Fruit fly (Drosophila melanogaster) whole organism, embryonic: ENCODE data around the gene CG5265.

Experiments
- Atf-2 ChIP-seq: fragments of 200-800 bp; sonication (Bioruptor generic); optimal IDR thresholded peaks from 2 replicates; lab custom pipeline; 2016; ENCODE audit warnings: missing biosample characterization, missing genetic modification characterization
- B-H2 ChIP-seq: fragments of 200-800 bp; sonication (Bioruptor generic); optimal IDR thresholded peaks from 2 replicates; lab custom pipeline; 2018; ENCODE audit warnings: missing biosample characterization, mild to moderate bottlenecking, missing genetic modification characterization
- BEAF-32 ChIP-seq: fragments of 200-800 bp; sonication (Bioruptor generic); optimal IDR thresholded peaks from 3 replicates; lab custom pipeline; 2017; ENCODE audit warnings: missing biosample characterization, missing genetic modification characterization, mild to moderate bottlenecking, moderate library complexity, missing genetic modification reagents
- CG10462 ChIP-seq: fragments of 200-800 bp; sonication (Bioruptor generic); optimal IDR thresholded peaks from 2 replicates; lab custom pipeline; 2016; ENCODE audit warnings: missing biosample characterization, missing genetic modification characterization
- CG10654 ChIP-seq: fragments of 200-800 bp; sonication (Bioruptor generic); optimal IDR thresholded peaks from 2 replicates; lab custom pipeline; 2016; ENCODE audit warnings: missing biosample characterization, missing genetic modification characterization
- CG11398 ChIP-seq: fragments of 200-800 bp; sonication (Bioruptor generic); optimal IDR thresholded peaks from 2 replicates; lab custom pipeline; 2016; ENCODE audit warnings: missing biosample characterization, missing genetic modification characterization
- CG12104 ChIP-seq: fragments of 200-800 bp; sonication (Bioruptor generic); optimal IDR thresholded peaks from 3 replicates; lab custom pipeline; 2016; ENCODE audit warnings: missing biosample characterization, missing genetic modification characterization
- CG12659 ChIP-seq: fragments of 200-800 bp; sonication (Bioruptor generic); optimal IDR thresholded peaks from 3 replicates; lab custom pipeline; 2017; ENCODE audit warnings: mild to moderate bottlenecking, missing biosample characterization, missing genetic modification reagents, missing genetic modification characterization
- CG14050 ChIP-seq: fragments of 200-800 bp; sonication (Bioruptor generic); IDR thresholded peaks from 3 replicates; pipeline ENCODE4 v1.3.6; 2022; ENCODE audit warnings: missing biosample characterization, missing genetic modification characterization
- CG14860 ChIP-seq: fragments of 200-800 bp; sonication (Bioruptor generic); IDR thresholded peaks from 3 replicates; pipeline ENCODE4 v1.3.6; 2022; ENCODE audit warnings: missing biosample characterization, missing genetic modification characterization; ENCODE audit not compliant: partially characterized antibody
- CG15011 ChIP-seq: fragments of 200-800 bp; sonication (Bioruptor generic); optimal IDR thresholded peaks from 3 replicates; lab custom pipeline; 2018; ENCODE audit warnings: missing biosample characterization, mild to moderate bottlenecking, missing genetic modification characterization
- CG18599 ChIP-seq: fragments of 200-800 bp; sonication (Bioruptor generic); optimal IDR thresholded peaks from 3 replicates; lab custom pipeline; 2017; ENCODE audit warnings: missing biosample characterization, missing genetic modification characterization, mild to moderate bottlenecking, moderate library complexity, missing genetic modification reagents
- CG2199 ChIP-seq: fragments of 200-800 bp; sonication (Bioruptor generic); IDR thresholded peaks from 3 replicates; pipeline ENCODE4 v1.3.6; 2022; ENCODE audit warnings: missing biosample characterization, missing genetic modification characterization
- CG31365 ChIP-seq: fragments of 200-800 bp; sonication (Bioruptor generic); optimal IDR thresholded peaks from 2 replicates; lab custom pipeline; 2018; ENCODE audit warnings: missing biosample characterization, mild to moderate bottlenecking, missing genetic modification characterization
- CG31441 ChIP-seq: fragments of 200-800 bp; sonication (Bioruptor generic); IDR thresholded peaks from 2 replicates; pipeline ENCODE4 v1.3.6; 2022; ENCODE audit warnings: missing biosample characterization, missing genetic modification characterization
- CG33557 ChIP-seq: fragments of 200-800 bp; sonication (Bioruptor generic); optimal IDR thresholded peaks from 2 replicates; lab custom pipeline; 2019; ENCODE audit warnings: missing biosample characterization, mild to moderate bottlenecking, missing genetic modification characterization, moderate library complexity
- CG3407 ChIP-seq: fragments of 200-800 bp; sonication (Bioruptor generic); optimal IDR thresholded peaks from 2 replicates; lab custom pipeline; 2018; ENCODE audit warnings: missing biosample characterization, mild to moderate bottlenecking, missing genetic modification characterization
- CG4328 ChIP-seq: fragments of 200-800 bp; sonication (Bioruptor generic); optimal IDR thresholded peaks from 3 replicates; lab custom pipeline; 2017; ENCODE audit warnings: missing biosample characterization, missing genetic modification reagents, missing genetic modification characterization
- CG4424 ChIP-seq: fragments of 200-800 bp; sonication (Bioruptor generic); optimal IDR thresholded peaks from 3 replicates; lab custom pipeline; 2016; ENCODE audit warnings: missing biosample characterization, missing genetic modification characterization
- CG5180 ChIP-seq: fragments of 200-800 bp; sonication (Bioruptor generic); optimal IDR thresholded peaks from 3 replicates; lab custom pipeline; 2017; ENCODE audit warnings: missing biosample characterization, missing genetic modification characterization, mild to moderate bottlenecking, moderate library complexity, missing genetic modification reagents
- CG6791 ChIP-seq: fragments of 200-800 bp; sonication (Bioruptor generic); IDR thresholded peaks from 3 replicates; pipeline ENCODE4 v1.3.6; 2022; ENCODE audit warnings: missing biosample characterization, missing genetic modification characterization; ENCODE audit not compliant: partially characterized antibody
- CG6854 ChIP-seq: fragments of 200-800 bp; sonication (Bioruptor generic); optimal IDR thresholded peaks from 3 replicates; lab custom pipeline; 2017; ENCODE audit warnings: missing biosample characterization, mild to moderate bottlenecking, missing genetic modification characterization
- CG7271 ChIP-seq: fragments of 200-800 bp; sonication (Bioruptor generic); optimal IDR thresholded peaks from 2 replicates; lab custom pipeline; 2018; ENCODE audit warnings: missing biosample characterization, mild to moderate bottlenecking, missing genetic modification characterization, moderate library complexity
- CG7357 ChIP-seq: fragments of 200-800 bp; sonication (Bioruptor generic); IDR thresholded peaks from 3 replicates; pipeline ENCODE4 v1.3.6; 2022; ENCODE audit warnings: missing biosample characterization, missing genetic modification characterization
- CG8281 ChIP-seq: fragments of 200-800 bp; sonication (Bioruptor generic); optimal IDR thresholded peaks from 2 replicates; lab custom pipeline; 2018; ENCODE audit warnings: missing biosample characterization, mild to moderate bottlenecking, missing genetic modification characterization, moderate library complexity
- CG9817 ChIP-seq: fragments of 200-800 bp; sonication (Bioruptor generic); optimal IDR thresholded peaks from 2 replicates; lab custom pipeline; 2018; ENCODE audit warnings: missing biosample characterization, mild to moderate bottlenecking, missing genetic modification characterization, moderate library complexity
- CTCF ChIP-seq: fragments of 200-800 bp; sonication (Bioruptor generic); optimal IDR thresholded peaks from 2 replicates; lab custom pipeline; 2017; ENCODE audit warnings: missing biosample characterization, mild to moderate bottlenecking, missing genetic modification characterization, moderate library complexity
- E2f1 ChIP-seq: fragments of 200-800 bp; sonication (Bioruptor generic); IDR thresholded peaks from 2 replicates; pipeline ENCODE4 v1.3.6; 2022; ENCODE audit warnings: missing biosample characterization, missing genetic modification characterization
- Eip74EF ChIP-seq, 2 experiments: fragments of 200-800 bp in 1 of 2; fragments of >200 bp in 1 of 2; sonication (Bioruptor generic) in 1 of 2; optimal IDR thresholded peaks; 2 replicates each; lab custom pipeline; 2017 to 2019; ENCODE audit warnings: missing biosample characterization in 2 of 2, missing genetic modification characterization in 2 of 2, mild to moderate bottlenecking in 1 of 2, moderate library complexity in 1 of 2
- H15 ChIP-seq: fragments of 200-800 bp; sonication (Bioruptor generic); IDR thresholded peaks from 3 replicates; pipeline ENCODE4 v1.3.6; 2022; ENCODE audit warnings: missing biosample characterization, missing genetic modification characterization
- HLH54F ChIP-seq: fragments of 200-800 bp; sonication (Bioruptor generic); optimal IDR thresholded peaks from 3 replicates; lab custom pipeline; 2016; ENCODE audit warnings: missing biosample characterization, missing genetic modification characterization
- Lhr ChIP-seq: fragments of 200-800 bp; sonication (Bioruptor generic); optimal IDR thresholded peaks from 3 replicates; lab custom pipeline; 2017; ENCODE audit warnings: mild to moderate bottlenecking, missing biosample characterization, missing genetic modification reagents, missing genetic modification characterization
- Spps ChIP-seq: fragments of 200-800 bp; sonication (Bioruptor generic); optimal IDR thresholded peaks from 2 replicates; lab custom pipeline; 2018; ENCODE audit warnings: missing biosample characterization, mild to moderate bottlenecking, missing genetic modification characterization
- Xrp1 ChIP-seq: fragments of 200-800 bp; sonication (Bioruptor generic); IDR thresholded peaks from 2 replicates; pipeline ENCODE4 v1.3.6; 2022; ENCODE audit warnings: missing biosample characterization, missing genetic modification characterization
- ac ChIP-seq: fragments of 200-800 bp; sonication (Bioruptor generic); optimal IDR thresholded peaks from 3 replicates; lab custom pipeline; 2017; ENCODE audit warnings: missing biosample characterization, mild to moderate bottlenecking, missing genetic modification characterization
- chm ChIP-seq: fragments of 200-800 bp; sonication (Bioruptor generic); IDR thresholded peaks from 2 replicates; pipeline ENCODE4 v1.3.6; 2022; ENCODE audit warnings: missing biosample characterization, missing genetic modification characterization
- danr ChIP-seq: fragments of 200-800 bp; sonication (Bioruptor generic); IDR thresholded peaks from 2 replicates; pipeline ENCODE4 v1.3.6; 2022; ENCODE audit warnings: missing biosample characterization, missing genetic modification characterization
- exex ChIP-seq: fragments of 200-800 bp; sonication (Bioruptor generic); optimal IDR thresholded peaks from 4 replicates; lab custom pipeline; 2018; ENCODE audit warnings: missing biosample characterization, mild to moderate bottlenecking, missing genetic modification characterization, moderate library complexity
- fd102C ChIP-seq: fragments of 200-800 bp; sonication (Bioruptor generic); optimal IDR thresholded peaks from 2 replicates; lab custom pipeline; 2018; ENCODE audit warnings: missing biosample characterization, mild to moderate bottlenecking, missing genetic modification characterization, moderate library complexity
- insv ChIP-seq, 2 experiments: fragments of 200-800 bp; sonication (Bioruptor generic); optimal IDR thresholded peaks; 3 replicates each; lab custom pipeline; 2016 to 2018; ENCODE audit warnings: missing biosample characterization in 2 of 2, missing genetic modification characterization in 2 of 2
- knrl ChIP-seq: fragments of 200-800 bp; sonication (Bioruptor generic); IDR thresholded peaks from 3 replicates; pipeline ENCODE4 v1.3.6; 2022; ENCODE audit warnings: missing biosample characterization, missing genetic modification characterization; ENCODE audit not compliant: partially characterized antibody
- lab ChIP-seq: fragments of 200-800 bp; sonication (Bioruptor generic); optimal IDR thresholded peaks from 3 replicates; lab custom pipeline; 2017; ENCODE audit warnings: missing biosample characterization, missing genetic modification characterization, mild to moderate bottlenecking, moderate library complexity, missing genetic modification reagents
- peb ChIP-seq: fragments of 200-800 bp; sonication (Bioruptor generic); IDR thresholded peaks from 2 replicates; pipeline ENCODE4 v1.3.6; 2022; ENCODE audit warnings: missing biosample characterization, missing genetic modification characterization
- pho ChIP-seq: fragments of 200-800 bp; sonication (Bioruptor generic); optimal IDR thresholded peaks from 2 replicates; lab custom pipeline; 2016; ENCODE audit warnings: missing biosample characterization, missing genetic modification characterization
- phol ChIP-seq: fragments of 200-800 bp; sonication (Bioruptor generic); optimal IDR thresholded peaks from 3 replicates; lab custom pipeline; 2018; ENCODE audit warnings: missing biosample characterization, mild to moderate bottlenecking, missing genetic modification characterization, moderate library complexity
- pita ChIP-seq: fragments of 200-800 bp; sonication (Bioruptor generic); optimal IDR thresholded peaks from 2 replicates; lab custom pipeline; 2017; ENCODE audit warnings: missing biosample characterization, mild to moderate bottlenecking, missing genetic modification characterization
- rib ChIP-seq: fragments of 200-800 bp; sonication (Bioruptor generic); IDR thresholded peaks from 2 replicates; pipeline ENCODE4 v1.3.6; 2022; ENCODE audit warnings: missing biosample characterization, missing genetic modification characterization
- schlank ChIP-seq: fragments of 200-800 bp; sonication (Bioruptor generic); optimal IDR thresholded peaks from 2 replicates; lab custom pipeline; 2018; ENCODE audit warnings: missing biosample characterization, mild to moderate bottlenecking, missing genetic modification characterization
- sima ChIP-seq: fragments of 200-800 bp; sonication (Bioruptor generic); optimal IDR thresholded peaks from 2 replicates; lab custom pipeline; 2016; ENCODE audit warnings: missing biosample characterization, missing genetic modification characterization

CG5265 gene

DNA sequence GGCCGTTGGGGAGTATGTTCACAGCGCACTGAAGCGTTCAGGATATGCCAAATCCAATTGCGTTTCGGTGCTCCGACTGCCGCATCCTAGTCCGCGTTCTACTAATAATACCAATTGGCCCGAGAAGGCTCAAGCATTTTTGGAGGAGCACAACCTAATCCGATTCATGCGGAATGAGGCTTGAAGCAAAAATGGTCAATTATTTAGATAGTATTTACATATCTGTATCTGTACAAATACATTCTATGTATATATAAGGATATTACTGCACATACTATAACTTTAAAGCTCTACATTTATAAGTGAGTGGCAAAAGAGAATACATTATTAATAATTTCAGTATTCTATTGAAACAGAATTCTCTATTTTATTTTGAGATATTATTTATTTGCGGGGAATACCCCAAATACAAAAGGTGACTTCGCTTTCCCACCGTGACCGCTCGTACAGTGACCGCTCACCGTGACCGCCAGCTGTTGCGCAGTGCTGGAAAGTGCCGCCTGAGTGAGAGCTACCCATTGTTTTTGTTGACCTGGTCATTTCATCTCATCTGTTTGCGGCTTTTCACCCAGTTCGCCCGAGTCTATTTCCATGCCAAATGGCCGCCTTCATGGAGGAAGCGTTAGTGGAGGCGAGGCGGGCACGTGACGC, 12.7 kb downstream of the CG5265 start, which contains the start of gene CG5292 (continued):
- no peak for TF ChIP-seq HLH54F (GFP tag; lab: Kevin White, UChicago)
- peak; percentile 67 for TF ChIP-seq lab (GFP tag; lab: Kevin White, UChicago)
- peak; percentile 15 for TF ChIP-seq CG10462
- TF ChIP-seq CG33557 (GFP tag; lab: Kevin White, UChicago) = no peak
- no peak for TF ChIP-seq CTCF (GFP tag; lab: Kevin White, UChicago)
- no peak for TF ChIP-seq CG7357 (GFP tag; lab: Robert Waterston, UW)
- no peak for TF ChIP-seq CG11398
- no peak for TF ChIP-seq Spps (tag; lab: Kevin White, UChicago)
- TF ChIP-seq CG6854 (GFP tag; lab: Kevin White, UChicago) = no peak
- 0 out of 3 replicates have a peak, but pooled peaks have one; percentile 29 for TF ChIP-seq CG14050 (GFP tag; lab: Robert Waterston, UW)
- no peak for TF ChIP-seq danr
- no peak for TF ChIP-seq exex (tag; lab: Kevin White, UChicago)
- peak; percentile 59 for TF ChIP-seq CG18599 (GFP tag; lab: Kevin White, UChicago)
- no peak for TF ChIP-seq peb (GFP tag; lab: Robert Waterston, UW)
- no peak for TF ChIP-seq fd102C (GFP tag; lab: Kevin White, UChicago)
- no peak for TF ChIP-seq CG15011 (GFP tag; lab: Kevin White, UChicago)
- TF ChIP-seq Lhr (GFP tag; lab: Kevin White, UChicago) = peak; percentile 7
- TF ChIP-seq CG10654 (GFP tag; lab: Kevin White, UChicago) = no peak
- peak; percentile 69 for TF ChIP-seq Xrp1 (GFP tag; lab: Robert Waterston, UW)
- no peak for TF ChIP-seq CG12104 (GFP tag; lab: Kevin White, UChicago)
- peak; percentile 51 for TF ChIP-seq CG4328
- peak; percentile 32; the same call in 1 of the 2 replicates for TF ChIP-seq rib (GFP tag; lab: Robert Waterston, UW)
- peak; percentile 35; the same call in 1 of the 3 replicates for TF ChIP-seq knrl (GFP tag; lab: Robert Waterston, UW)
- no peak for TF ChIP-seq Atf-2 (GFP tag; lab: Kevin White, UChicago)
- no peak for TF ChIP-seq CG7271 (tag; lab: Kevin White, UChicago)
- no peak for TF ChIP-seq CG31365 (tag; lab: Kevin White, UChicago)
- TF ChIP-seq CG8281 (tag; lab: Kevin White, UChicago) = no peak
- peak; percentile 53 for TF ChIP-seq CG4424
- TF ChIP-seq B-H2 (GFP tag; lab: Kevin White, UChicago) = peak; percentile 57
- TF ChIP-seq CG12659 (GFP tag; lab: Kevin White, UChicago) = peak; percentile 69
- no peak for TF ChIP-seq CG2199 (GFP tag; lab: Robert Waterston, UW)
- no peak for TF ChIP-seq schlank (tag; lab: Kevin White, UChicago)
- TF ChIP-seq CG9817 (tag; lab: Kevin White, UChicago) = peak; percentile 45
- 0 out of 2 replicates have a peak, but pooled peaks have one; percentile 8 for TF ChIP-seq chm
- peak; percentile 51; the same call in 2 of the 3 replicates for TF ChIP-seq CG14860 (GFP tag; lab: Robert Waterston, UW)
- peak; percentile 50 for TF ChIP-seq BEAF-32 (GFP tag; lab: Kevin White, UChicago)
- TF ChIP-seq insv (GFP tag; optimal IDR thresholded peaks at IDR 0.05; lab: Kevin White, UChicago) = no peak
- TF ChIP-seq CG31441 (GFP tag; lab: Robert Waterston, UW) = peak; percentile 95
- TF ChIP-seq pita = no peak
- TF ChIP-seq sima (GFP tag; lab: Kevin White, UChicago) = no peak
- TF ChIP-seq CG6791 (GFP tag; lab: Robert Waterston, UW) = peak; percentile 77; the same call in 2 of the 3 replicates
- TF ChIP-seq phol = peak; percentile 56
- no peak for TF ChIP-seq Eip74EF (GFP tag; optimal IDR thresholded peaks at IDR 0.05; lab: Kevin White, UChicago)
- peak; percentile 50 for TF ChIP-seq pho (GFP tag; lab: Kevin White, UChicago)
- TF ChIP-seq CG3407 (GFP tag; lab: Kevin White, UChicago) = no peak
- TF ChIP-seq ac (GFP tag; lab: Kevin White, UChicago) = no peak
- TF ChIP-seq H15 = peak; percentile 30; the same call in 1 of the 3 replicates
- TF ChIP-seq E2f1 (GFP tag; lab: Robert Waterston, UW) = peak; percentile 54; the same call in 1 of the 2 replicates
- no peak for TF ChIP-seq CG5180 (GFP tag; lab: Kevin White, UChicago)
